Worm (Caenorhabditis elegans) whole organism, midembryonic: ENCODE data around the gene mob-4.

ENCODE experiments used
- flt-1 ChIP-seq: fragments of 200-800 bp; sonication (Bioruptor generic); IDR thresholded peaks from 2 replicates; pipeline ENCODE4 v1.3.6; 2022; ENCODE audit warnings: missing genetic modification characterization, missing compliant biosample characterization
- klf-2 ChIP-seq: fragments of 200-800 bp; sonication (Bioruptor generic); conservative IDR thresholded peaks from 2 replicates; pipeline ENCODE4 v1.3.6; 2022; ENCODE audit warnings: missing genetic modification reagents, missing genetic modification characterization, missing compliant biosample characterization
- ztf-29 ChIP-seq: fragments of 200-800 bp; sonication (Bioruptor generic); IDR thresholded peaks from 2 replicates; pipeline ENCODE4 v1.3.6; 2022; ENCODE audit warnings: missing genetic modification reagents, missing genetic modification characterization, missing compliant biosample characterization

- no peak for TF ChIP-seq flt-1 (GFP tag; lab: Robert Waterston, UW)
- TF ChIP-seq klf-2 (GFP tag; lab: Robert Waterston, UW): no peak
- TF ChIP-seq ztf-29 (GFP tag; lab: Robert Waterston, UW): no peak
These were observed 8.7 kb upstream of the mob-4 start, which contains the start of gene unc-86 for ce11 chrIII:8216224-8216623.
